Fruit fly (Drosophila melanogaster) whole organism, wandering third instar larva: Measurements from ENCODE around the gene Tbc1d8-9.

Experiments used
- Abd-B ChIP-seq: fragments of >200 bp; optimal IDR thresholded peaks from 2 replicates; lab custom pipeline; 2017; ENCODE audit warnings: missing biosample characterization, missing genetic modification characterization
- CG32264 ChIP-seq: fragments of 200-800 bp; sonication (Bioruptor generic); optimal IDR thresholded peaks from 2 replicates; lab custom pipeline; 2016; ENCODE audit warnings: missing biosample characterization, missing genetic modification characterization
- CG9705 ChIP-seq: fragments of 200-800 bp; sonication (Bioruptor generic); optimal IDR thresholded peaks from 2 replicates; lab custom pipeline; 2018; ENCODE audit warnings: missing biosample characterization, mild to moderate bottlenecking, missing genetic modification characterization
- Dfd ChIP-seq: fragments of >200 bp; optimal IDR thresholded peaks from 2 replicates; lab custom pipeline; 2017; ENCODE audit warnings: missing biosample characterization, missing genetic modification characterization
- Dif ChIP-seq: fragments of 200-275, 200-300 bp; sonication (Bioruptor generic); optimal IDR thresholded peaks from 2 replicates; lab custom pipeline; 2018; ENCODE audit warnings: missing biosample characterization, missing genetic modification characterization; ENCODE audit not compliant: partially characterized antibody
- HLH106 ChIP-seq: fragments of 200-800 bp; optimal IDR thresholded peaks from 3 replicates; lab custom pipeline; 2019; ENCODE audit warnings: missing biosample characterization, mild to moderate bottlenecking, missing genetic modification characterization, moderate library complexity
- Hr78 ChIP-seq: fragments of >200 bp; optimal IDR thresholded peaks from 2 replicates; lab custom pipeline; 2017; ENCODE audit warnings: missing biosample characterization, missing genetic modification characterization
- Hr83 ChIP-seq: fragments of 200-300 bp; sonication (Bioruptor generic); optimal IDR thresholded peaks from 2 replicates; lab custom pipeline; 2016; ENCODE audit warnings: missing biosample characterization, mild to moderate bottlenecking, missing genetic modification characterization, moderate library complexity; ENCODE audit not compliant: poor library complexity, severe bottlenecking
- Mio ChIP-seq: sonication (Bioruptor generic); optimal IDR thresholded peaks from 2 replicates; lab custom pipeline; 2016; ENCODE audit warnings: missing biosample characterization, missing genetic modification characterization
- Myc ChIP-seq: fragments of >200 bp; optimal IDR thresholded peaks from 2 replicates; lab custom pipeline; 2017
- N ChIP-seq: fragments of >200 bp; optimal IDR thresholded peaks from 2 replicates; lab custom pipeline; 2018; ENCODE audit warnings: missing biosample characterization, missing external identifiers, missing genetic modification characterization
- Rel ChIP-seq, 2 experiments: fragments of 200-800 bp; sonication (Bioruptor generic) in 1 of 2; optimal IDR thresholded peaks; 2 replicates in 1 of 2; 3 replicates in 1 of 2; lab custom pipeline; 2016 to 2019; ENCODE audit warnings: mild to moderate bottlenecking in 2 of 2, missing biosample characterization in 2 of 2, missing genetic modification characterization in 2 of 2, moderate library complexity in 1 of 2
- Sp1 ChIP-seq: fragments of 200-800 bp; sonication (Bioruptor generic); optimal IDR thresholded peaks from 3 replicates; lab custom pipeline; 2019; ENCODE audit warnings: missing biosample characterization, mild to moderate bottlenecking, missing genetic modification characterization, moderate library complexity
- br ChIP-seq: fragments of 200-800 bp; sonication (Bioruptor generic); optimal IDR thresholded peaks from 2 replicates; lab custom pipeline; 2016; ENCODE audit warnings: missing biosample characterization, missing genetic modification characterization
- brk ChIP-seq: fragments of 200-800 bp; sonication (Bioruptor generic); optimal IDR thresholded peaks from 2 replicates; lab custom pipeline; 2016; ENCODE audit warnings: missing biosample characterization, mild to moderate bottlenecking, missing genetic modification characterization
- dl ChIP-seq, 2 experiments: fragments of 175-275, 200-275 bp in 1 of 2; fragments of 200-275 bp in 1 of 2; sonication (Bioruptor generic); optimal IDR thresholded peaks; lab custom pipeline; 2018; ENCODE audit warnings: mild to moderate bottlenecking in 2 of 2, missing biosample characterization in 2 of 2, missing genetic modification characterization in 2 of 2, moderate library complexity in 2 of 2; ENCODE audit not compliant: partially characterized antibody in 2 of 2, insufficient read depth in 1 of 2
- dmrt93B ChIP-seq: fragments of 200-800 bp; sonication (Bioruptor generic); optimal IDR thresholded peaks from 2 replicates; lab custom pipeline; 2018; ENCODE audit warnings: missing biosample characterization, mild to moderate bottlenecking, missing genetic modification characterization
- dsf ChIP-seq: sonication (Bioruptor generic); optimal IDR thresholded peaks from 2 replicates; lab custom pipeline; 2016; ENCODE audit warnings: missing biosample characterization, missing genetic modification characterization, borderline replicate concordance
- ey ChIP-seq: fragments of 200-800 bp; sonication (Bioruptor generic); optimal IDR thresholded peaks from 2 replicates; lab custom pipeline; 2016; ENCODE audit warnings: missing biosample characterization, missing genetic modification characterization
- foxo ChIP-seq, 2 experiments: fragments of 200-800 bp; sonication (Bioruptor generic); optimal IDR thresholded peaks; 2 replicates in 1 of 2; 3 replicates in 1 of 2; lab custom pipeline; 2016 to 2017; ENCODE audit warnings: missing biosample characterization in 2 of 2, missing genetic modification characterization in 2 of 2
- fru ChIP-seq: fragments of 200-800 bp; sonication (Bioruptor generic); optimal IDR thresholded peaks from 3 replicates; lab custom pipeline; 2016; ENCODE audit warnings: missing biosample characterization, mild to moderate bottlenecking, missing genetic modification characterization
- h ChIP-seq: fragments of 200-800 bp; sonication (Bioruptor generic); optimal IDR thresholded peaks from 3 replicates; lab custom pipeline; 2016; ENCODE audit warnings: missing biosample characterization, mild to moderate bottlenecking, missing genetic modification characterization
- jim ChIP-seq: fragments of 175-275, 200-325 bp; sonication (Bioruptor generic); optimal IDR thresholded peaks from 2 replicates; lab custom pipeline; 2016; ENCODE audit warnings: missing biosample characterization, mild to moderate bottlenecking, missing genetic modification characterization
- pan ChIP-seq: fragments of >200 bp; optimal IDR thresholded peaks from 2 replicates; lab custom pipeline; 2017
- psq ChIP-seq: fragments of 200-800 bp; sonication (Bioruptor generic); optimal IDR thresholded peaks from 3 replicates; lab custom pipeline; 2017; ENCODE audit warnings: missing biosample characterization, mild to moderate bottlenecking, missing genetic modification characterization, moderate library complexity
- rgr ChIP-seq: fragments of 200-800 bp; sonication (Bioruptor generic); optimal IDR thresholded peaks from 3 replicates; lab custom pipeline; 2016; ENCODE audit warnings: missing biosample characterization, mild to moderate bottlenecking, missing genetic modification characterization
- sage ChIP-seq: fragments of 200-800 bp; sonication (Bioruptor generic); optimal IDR thresholded peaks from 2 replicates; lab custom pipeline; 2016; ENCODE audit warnings: missing biosample characterization, mild to moderate bottlenecking, missing genetic modification characterization
- tai ChIP-seq: sonication (Bioruptor generic); optimal IDR thresholded peaks from 2 replicates; lab custom pipeline; 2016; ENCODE audit warnings: missing biosample characterization, missing genetic modification characterization
- usp ChIP-seq: fragments of >200 bp; optimal IDR thresholded peaks from 2 replicates; lab custom pipeline; 2017; ENCODE audit warnings: missing biosample characterization, missing genetic modification characterization
- woc ChIP-seq: sonication (Bioruptor generic); optimal IDR thresholded peaks from 2 replicates; lab custom pipeline; 2016; ENCODE audit warnings: missing biosample characterization, mild to moderate bottlenecking, missing genetic modification characterization

Tbc1d8-9 gene

DNA sequence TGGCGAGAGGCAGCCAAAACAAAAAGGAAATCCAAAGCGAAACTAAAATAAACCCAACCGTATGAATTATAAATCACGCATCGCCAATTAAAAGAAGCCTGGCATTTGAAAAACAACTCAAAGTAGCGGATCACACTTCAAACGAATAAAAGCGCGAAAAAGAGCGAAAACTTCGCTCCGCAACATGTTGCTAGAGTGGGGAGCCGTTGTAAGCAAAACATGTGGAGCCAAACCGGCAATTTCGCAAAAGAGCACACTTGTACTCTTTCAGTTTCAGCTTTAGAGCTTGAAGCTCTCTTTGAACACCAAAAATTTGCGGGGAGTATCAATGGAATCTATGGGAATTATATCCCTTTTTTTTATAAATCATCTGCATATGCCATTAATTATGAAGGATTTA, 38.2 kb upstream of the Tbc1d8-9 start:
- peak; percentile 40 to 54 for TF ChIP-seq dl (GFP tag; optimal IDR thresholded peaks at IDR 0.05; lab: Kevin White, UChicago; ENCODE audit: insufficient read depth in 1 of 2, partially characterized antibody in 2 of 2)
- peak; percentile 47 for TF ChIP-seq Dif (GFP tag; lab: Kevin White, UChicago)
- TF ChIP-seq woc (GFP tag; lab: Kevin White, UChicago): no peak
- TF ChIP-seq, all 38 proteins: peak for 2

DNA sequence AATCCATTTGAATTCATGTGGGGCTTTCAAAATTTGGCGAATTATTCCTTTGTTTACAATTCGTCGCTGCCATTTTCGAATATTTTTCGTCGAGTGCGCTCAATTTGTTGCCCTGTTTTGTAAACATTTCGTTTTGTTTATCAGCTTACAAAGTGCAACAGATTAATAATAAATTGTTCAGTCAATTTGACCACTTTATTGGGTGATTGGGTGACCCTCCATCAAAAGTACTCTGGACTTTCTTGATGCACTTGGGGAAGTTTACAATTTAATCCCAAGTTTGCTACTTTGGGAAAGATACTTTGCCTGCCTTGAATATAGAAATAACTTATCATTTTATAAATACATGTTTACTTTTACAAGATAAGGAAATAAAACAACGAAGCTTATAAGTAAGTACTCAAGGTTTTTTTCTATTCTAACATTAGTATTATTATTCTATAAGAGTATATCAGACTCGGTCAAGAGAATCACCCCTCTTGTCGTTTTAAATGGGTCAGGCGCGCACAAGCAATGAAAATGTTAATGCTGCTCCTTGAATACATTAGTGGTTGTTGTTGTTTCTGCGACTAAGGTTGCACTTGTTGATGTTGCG, 37.2 kb upstream of the Tbc1d8-9 start:
- TF ChIP-seq CG9705 (GFP tag; lab: Kevin White, UChicago) (no peak), rgr (GFP tag; lab: Kevin White, UChicago) (no peak), usp (GFP tag; lab: Kevin White, UChicago) (no peak), Myc (lab: Kevin White, UChicago) (no peak), dmrt93B (GFP tag; lab: Kevin White, UChicago) (no peak), HLH106 (tag; lab: Kevin White, UChicago) (no peak), foxo (GFP tag; optimal IDR thresholded peaks at IDR 0.05; lab: Kevin White, UChicago) (no peak), tai (GFP tag; lab: Kevin White, UChicago) (no peak), jim (no peak), br (GFP tag; lab: Kevin White, UChicago) (no peak), Sp1 (GFP tag; lab: Kevin White, UChicago) (no peak), Hr83 (GFP tag; lab: Kevin White, UChicago) (no peak), N (GFP tag; lab: Kevin White, UChicago) (no peak), h (no peak), sage (no peak), ey (GFP tag; lab: Kevin White, UChicago) (no peak), fru (GFP tag; lab: Kevin White, UChicago) (no peak)

DNA sequence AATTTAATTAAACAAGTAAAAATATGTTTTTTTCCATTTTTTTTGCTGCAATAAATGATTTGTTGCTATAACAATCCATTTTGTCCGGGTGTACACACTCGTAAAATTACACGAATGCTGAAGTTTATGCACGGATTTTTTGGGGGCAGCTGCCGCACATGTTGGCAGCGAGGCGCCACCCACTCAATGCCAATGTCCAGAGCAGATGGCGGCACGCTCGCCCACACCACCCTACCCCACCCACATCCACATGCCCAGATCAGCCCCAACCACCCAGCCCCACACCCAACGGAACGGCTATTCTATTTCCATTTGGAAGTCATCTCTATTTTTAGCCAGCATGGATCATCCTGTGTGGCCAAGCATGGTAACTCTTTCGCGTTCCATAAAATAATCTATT, 36.6 kb upstream of the Tbc1d8-9 start:
- TF ChIP-seq N (GFP tag; lab: Kevin White, UChicago): no peak
- no peak for TF ChIP-seq h
- TF ChIP-seq rgr (GFP tag; lab: Kevin White, UChicago): no peak
- TF ChIP-seq Hr78: no peak
- TF ChIP-seq dmrt93B (GFP tag; lab: Kevin White, UChicago): no peak
- no peak for TF ChIP-seq sage
- no peak for TF ChIP-seq tai (GFP tag; lab: Kevin White, UChicago)
- TF ChIP-seq Rel (GFP tag; optimal IDR thresholded peaks at IDR 0.05; lab: Kevin White, UChicago): no peak
- TF ChIP-seq Rel (tag; optimal IDR thresholded peaks at IDR 0.05; lab: Kevin White, UChicago): no peak
- no peak for TF ChIP-seq Mio
- no peak for TF ChIP-seq Hr83 (GFP tag; lab: Kevin White, UChicago)
- TF ChIP-seq Sp1 (GFP tag; lab: Kevin White, UChicago): no peak
- TF ChIP-seq foxo (GFP tag; optimal IDR thresholded peaks at IDR 0.05; lab: Kevin White, UChicago): no peak
- no peak for TF ChIP-seq Dfd (GFP tag; lab: Kevin White, UChicago)
- no peak for TF ChIP-seq fru (GFP tag; lab: Kevin White, UChicago)

DNA sequence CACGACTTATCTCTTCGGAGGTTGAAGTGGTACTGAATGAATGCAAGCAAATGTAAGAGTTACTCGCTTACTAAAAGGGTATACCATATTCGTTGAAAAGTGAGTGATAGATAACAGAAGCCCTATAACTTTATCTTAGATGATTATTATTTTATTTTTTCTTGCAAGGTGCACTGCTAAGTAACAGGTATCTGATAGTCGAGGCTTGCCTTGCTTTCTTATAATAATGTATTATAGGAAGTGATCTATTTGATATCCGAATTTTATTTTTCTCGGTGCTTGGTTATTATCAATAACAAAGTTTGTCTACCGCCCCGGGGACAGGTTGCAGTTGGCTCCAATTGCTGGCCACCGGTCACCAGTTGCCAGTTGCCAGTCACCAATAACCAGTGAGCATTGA, 27.7 kb upstream of the Tbc1d8-9 start:
- TF ChIP-seq CG32264 (GFP tag; lab: Kevin White, UChicago): no peak
- TF ChIP-seq Sp1 (GFP tag; lab: Kevin White, UChicago): no peak
- TF ChIP-seq Rel (GFP tag; optimal IDR thresholded peaks at IDR 0.05; lab: Kevin White, UChicago): no peak
- no peak for TF ChIP-seq Rel (tag; optimal IDR thresholded peaks at IDR 0.05; lab: Kevin White, UChicago)
- no peak for TF ChIP-seq Abd-B
- TF ChIP-seq fru (GFP tag; lab: Kevin White, UChicago): no peak
- TF ChIP-seq Mio: no peak
- no peak for TF ChIP-seq usp (GFP tag; lab: Kevin White, UChicago)
- TF ChIP-seq sage: no peak
- TF ChIP-seq Hr78: no peak
- TF ChIP-seq dsf (GFP tag; lab: Kevin White, UChicago): no peak
- TF ChIP-seq CG9705 (GFP tag; lab: Kevin White, UChicago): no peak
- no peak for TF ChIP-seq pan (lab: Kevin White, UChicago)
- TF ChIP-seq Myc (lab: Kevin White, UChicago): no peak
- TF ChIP-seq psq: no peak
- TF ChIP-seq brk: no peak
